Worm (Caenorhabditis elegans) whole organism, L4 larva: ENCODE results near the gene K06H6.1.

ENCODE experiments used
- D1046.2 ChIP-seq: fragments of 200-800 bp; sonication (Bioruptor generic); IDR thresholded peaks from 2 replicates; pipeline ENCODE4 v1.3.6; 2022; ENCODE audit warnings: missing genetic modification characterization, missing compliant biosample characterization
- F26F4.8 ChIP-seq: fragments of 200-800 bp; sonication (Bioruptor generic); conservative IDR thresholded peaks from 2 replicates; pipeline ENCODE4 v1.3.6; 2022; ENCODE audit warnings: missing genetic modification characterization, missing compliant biosample characterization
- F44E2.7 ChIP-seq: fragments of 200-800 bp; sonication (Bioruptor generic); IDR thresholded peaks from 2 replicates; pipeline ENCODE4 v2.1.2; 2022; ENCODE audit warnings: missing genetic modification characterization, missing compliant biosample characterization
- ZK337.2 ChIP-seq: fragments of 200-800 bp; sonication (Bioruptor generic); IDR thresholded peaks from 2 replicates; pipeline ENCODE4 v1.3.6; 2022; ENCODE audit warnings: missing genetic modification reagents, missing genetic modification characterization, missing compliant biosample characterization
- ama-1 ChIP-seq: fragments of 150-350 bp; optimal IDR thresholded peaks from 2 replicates; lab custom pipeline; 2014; ENCODE audit warnings: inconsistent platforms, mixed read lengths
- attf-4 ChIP-seq: sonication (generic microtip); optimal IDR thresholded peaks from 3 replicates; lab custom pipeline; 2017; ENCODE audit warnings: missing biosample characterization, missing genetic modification characterization
- ceh-44 ChIP-seq: fragments of 200-800 bp; sonication (Bioruptor generic); IDR thresholded peaks from 2 replicates; pipeline ENCODE4 v1.3.6; 2022; ENCODE audit warnings: missing genetic modification reagents, missing genetic modification characterization, missing compliant biosample characterization
- ceh-62 ChIP-seq: sonication (generic microtip); optimal IDR thresholded peaks from 2 replicates; lab custom pipeline; 2017; ENCODE audit warnings: missing biosample characterization, missing genetic modification characterization
- ces-1 ChIP-seq: fragments of 150-350 bp; sonication (generic microtip); optimal IDR thresholded peaks from 4 replicates; lab custom pipeline; 2014; ENCODE audit warnings: missing biosample characterization, missing genetic modification reagents, missing genetic modification characterization
- cey-2 ChIP-seq: sonication (generic microtip); optimal IDR thresholded peaks from 3 replicates; lab custom pipeline; 2017; ENCODE audit warnings: missing genetic modification characterization, mild to moderate bottlenecking, missing compliant biosample characterization, antibody characterized with exemption, borderline replicate concordance; ENCODE audit not compliant: insufficient read depth
- daf-12 ChIP-seq: fragments of 150-350 bp; optimal IDR thresholded peaks from 2 replicates; lab custom pipeline; 2014; ENCODE audit warnings: missing biosample characterization, missing genetic modification reagents, missing genetic modification characterization
- daf-16 ChIP-seq, 3 experiments: sonication (generic microtip); optimal IDR thresholded peaks; 2 replicates each; lab custom pipeline; 2016 to 2017; ENCODE audit warnings: missing genetic modification characterization in 3 of 3, missing genetic modification reagents in 3 of 3, mild to moderate bottlenecking in 2 of 3, missing compliant biosample characterization in 2 of 3, missing biosample characterization in 1 of 3, moderate library complexity in 1 of 3
- dmd-6 ChIP-seq: fragments of 200-800 bp; sonication (Bioruptor generic); IDR thresholded peaks from 2 replicates; pipeline ENCODE4 v1.3.6; 2022; ENCODE audit warnings: missing genetic modification reagents, missing genetic modification characterization, missing compliant biosample characterization
- dmd-9 ChIP-seq: fragments of 200-800 bp; sonication (Bioruptor generic); IDR thresholded peaks from 2 replicates; pipeline ENCODE4 v1.3.6; 2022; ENCODE audit warnings: missing genetic modification reagents, missing genetic modification characterization, missing compliant biosample characterization
- dpl-1 ChIP-seq: fragments of 150-350 bp; optimal IDR thresholded peaks from 2 replicates; lab custom pipeline; 2014; ENCODE audit warnings: missing biosample characterization, missing genetic modification reagents, missing genetic modification characterization
- dve-1 ChIP-seq: sonication (generic microtip); optimal IDR thresholded peaks from 2 replicates; lab custom pipeline; 2017; ENCODE audit warnings: antibody characterized with exemption, mild to moderate bottlenecking, missing genetic modification characterization, missing compliant biosample characterization; ENCODE audit not compliant: insufficient read depth
- egl-27 ChIP-seq: sonication (generic microtip); optimal IDR thresholded peaks from 3 replicates; lab custom pipeline; 2017; ENCODE audit warnings: missing biosample characterization, missing genetic modification reagents, missing genetic modification characterization
- fkh-10 ChIP-seq: fragments of 150-350 bp; optimal IDR thresholded peaks from 2 replicates; lab custom pipeline; 2014; ENCODE audit warnings: missing biosample characterization, missing genetic modification reagents, missing genetic modification characterization
- hmg-1.1 ChIP-seq: fragments of 200-800 bp; sonication (Bioruptor generic); IDR thresholded peaks from 2 replicates; pipeline ENCODE4 v1.3.6; 2022; ENCODE audit warnings: missing genetic modification reagents, missing genetic modification characterization, missing compliant biosample characterization
- jun-1 ChIP-seq: fragments of 150-350 bp; optimal IDR thresholded peaks from 2 replicates; lab custom pipeline; 2014; ENCODE audit warnings: missing biosample characterization, missing genetic modification reagents, missing genetic modification characterization
- lim-7 ChIP-seq: fragments of 200-800 bp; sonication (Bioruptor generic); IDR thresholded peaks from 2 replicates; pipeline ENCODE4 v1.3.6; 2022; ENCODE audit warnings: missing genetic modification characterization, missing compliant biosample characterization
- lin-1 ChIP-seq: fragments of 200-800 bp; sonication (Bioruptor generic); IDR thresholded peaks from 2 replicates; pipeline ENCODE4 v1.3.6; 2022; ENCODE audit warnings: missing genetic modification reagents, missing genetic modification characterization, missing compliant biosample characterization
- lin-13 ChIP-seq: fragments of 150-350 bp; optimal IDR thresholded peaks from 2 replicates; lab custom pipeline; 2014; ENCODE audit warnings: missing biosample characterization, missing genetic modification reagents, missing genetic modification characterization
- lin-39 ChIP-seq: fragments of 150-350 bp; optimal IDR thresholded peaks from 2 replicates; lab custom pipeline; 2014; ENCODE audit warnings: missing biosample characterization, missing genetic modification reagents, missing genetic modification characterization
- madf-5 ChIP-seq, 2 experiments: fragments of 200-800 bp; sonication (Bioruptor generic); IDR thresholded peaks; 2 replicates each; pipeline ENCODE4 v1.3.6; 2022; ENCODE audit warnings: missing compliant biosample characterization in 2 of 2, missing genetic modification characterization in 2 of 2
- mdl-1 ChIP-seq, 2 experiments: fragments of 150-350 bp in 1 of 2; sonication (generic microtip) in 1 of 2; optimal IDR thresholded peaks; 2 replicates each; lab custom pipeline; 2014 to 2017; ENCODE audit warnings: missing biosample characterization in 2 of 2, missing genetic modification characterization in 2 of 2
- mdt-29 ChIP-seq: fragments of 200-800 bp; sonication (Bioruptor generic); IDR thresholded peaks from 2 replicates; pipeline ENCODE4 v1.3.6; 2022; ENCODE audit warnings: missing genetic modification reagents, missing genetic modification characterization, missing compliant biosample characterization
- mes-2 ChIP-seq: sonication (generic microtip); optimal IDR thresholded peaks from 2 replicates; lab custom pipeline; 2016; ENCODE audit warnings: missing genotype, mild to moderate bottlenecking, missing genetic modification characterization, missing compliant biosample characterization; ENCODE audit not compliant: poor library complexity, severe bottlenecking
- mxl-2 ChIP-seq: fragments of 200-800 bp; sonication (Bioruptor generic); conservative IDR thresholded peaks from 2 replicates; pipeline ENCODE4 v1.3.6; 2022; ENCODE audit warnings: missing genetic modification reagents, missing genetic modification characterization, missing compliant biosample characterization
- nhr-10 ChIP-seq: fragments of 150-350 bp; optimal IDR thresholded peaks from 2 replicates; lab custom pipeline; 2014; ENCODE audit warnings: missing biosample characterization, missing genetic modification characterization
- nhr-102 ChIP-seq: sonication (generic microtip); optimal IDR thresholded peaks from 2 replicates; lab custom pipeline; 2016; ENCODE audit warnings: mild to moderate bottlenecking, missing genetic modification characterization, moderate library complexity, missing compliant biosample characterization
- nhr-11 ChIP-seq: fragments of 150-350 bp; optimal IDR thresholded peaks from 2 replicates; lab custom pipeline; 2014; ENCODE audit warnings: missing biosample characterization, missing genetic modification characterization
- nhr-25 ChIP-seq: sonication (generic microtip); optimal IDR thresholded peaks from 2 replicates; lab custom pipeline; 2017; ENCODE audit warnings: missing genetic modification characterization, mild to moderate bottlenecking, missing compliant biosample characterization, antibody characterized with exemption, moderate library complexity, borderline replicate concordance; ENCODE audit not compliant: insufficient read depth
- nhr-28 ChIP-seq: fragments of 150-350 bp; optimal IDR thresholded peaks from 2 replicates; lab custom pipeline; 2014; ENCODE audit warnings: missing biosample characterization, missing genetic modification characterization
- nhr-41 ChIP-seq: fragments of 200-800 bp; sonication (Bioruptor generic); IDR thresholded peaks from 2 replicates; pipeline ENCODE4 v1.3.6; 2022; ENCODE audit warnings: missing genetic modification reagents, missing genetic modification characterization, missing compliant biosample characterization
- nhr-42 ChIP-seq: fragments of 200-800 bp; sonication (Bioruptor generic); IDR thresholded peaks from 2 replicates; pipeline ENCODE4 v1.3.6; 2022; ENCODE audit warnings: missing genetic modification characterization, missing compliant biosample characterization
- nhr-6 ChIP-seq: fragments of 150-350 bp; optimal IDR thresholded peaks from 2 replicates; lab custom pipeline; 2014; ENCODE audit warnings: missing biosample characterization, missing genetic modification characterization
- nhr-76 ChIP-seq: fragments of 150-350 bp; optimal IDR thresholded peaks from 2 replicates; lab custom pipeline; 2014; ENCODE audit warnings: missing biosample characterization, missing genetic modification characterization
- pha-4 ChIP-seq, 2 experiments: fragments of 150-350 bp in 1 of 2; fragments of 200-800 bp in 1 of 2; sonication (Bioruptor generic) in 1 of 2; IDR thresholded peaks in 1 of 2; optimal IDR thresholded peaks in 1 of 2; 2 replicates each; pipeline versions ENCODE4 v1.3.6 to Lab custom; 2014 to 2022; ENCODE audit warnings: missing genetic modification characterization in 2 of 2, missing genetic modification reagents in 2 of 2, missing biosample characterization in 1 of 2, missing compliant biosample characterization in 1 of 2
- php-3 ChIP-seq: fragments of 200-800 bp; sonication (Bioruptor generic); IDR thresholded peaks from 2 replicates; pipeline ENCODE4 v1.3.6; 2022; ENCODE audit warnings: missing genetic modification reagents, missing genetic modification characterization, missing compliant biosample characterization
- saeg-2 ChIP-seq: fragments of 200-800 bp; sonication (Bioruptor generic); IDR thresholded peaks from 2 replicates; pipeline ENCODE4 v1.3.6; 2022; ENCODE audit warnings: missing genetic modification reagents, missing genetic modification characterization, missing compliant biosample characterization
- set-16 ChIP-seq: fragments of 200-800 bp; sonication (Bioruptor generic); IDR thresholded peaks from 2 replicates; pipeline ENCODE4 v1.3.6; 2022; ENCODE audit warnings: missing genetic modification reagents, missing genetic modification characterization, missing compliant biosample characterization
- spr-1 ChIP-seq: sonication (generic microtip); optimal IDR thresholded peaks from 2 replicates; lab custom pipeline; 2016; ENCODE audit warnings: mild to moderate bottlenecking, missing genetic modification characterization, missing compliant biosample characterization
- tag-97 ChIP-seq: fragments of 200-800 bp; sonication (Bioruptor generic); IDR thresholded peaks from 2 replicates; pipeline ENCODE4 v1.3.6; 2022; ENCODE audit warnings: missing genetic modification characterization, missing compliant biosample characterization
- tra-1 ChIP-seq: fragments of 200-800 bp; sonication (Bioruptor generic); IDR thresholded peaks from 2 replicates; pipeline ENCODE4 v1.3.6; 2022; ENCODE audit warnings: missing genetic modification reagents, missing genetic modification characterization, missing compliant biosample characterization
- unc-130 ChIP-seq: sonication (generic microtip); optimal IDR thresholded peaks from 2 replicates; lab custom pipeline; 2016; ENCODE audit warnings: missing genetic modification reagents, missing genetic modification characterization, missing compliant biosample characterization
- unc-39 ChIP-seq: sonication (generic microtip); optimal IDR thresholded peaks from 2 replicates; lab custom pipeline; 2017; ENCODE audit warnings: missing biosample characterization, missing genetic modification characterization
- vab-7 ChIP-seq: fragments of 200-800 bp; sonication (Bioruptor generic); IDR thresholded peaks from 2 replicates; pipeline ENCODE4 v1.3.6; 2022; ENCODE audit warnings: missing genetic modification reagents, missing genetic modification characterization, missing compliant biosample characterization
- zag-1 ChIP-seq: fragments of 150-350 bp; optimal IDR thresholded peaks from 2 replicates; lab custom pipeline; 2014; ENCODE audit warnings: missing biosample characterization, missing genetic modification characterization
- zip-2 ChIP-seq: fragments of 150-350 bp; optimal IDR thresholded peaks from 2 replicates; lab custom pipeline; 2014; ENCODE audit warnings: missing biosample characterization, missing genetic modification characterization
- ztf-11 ChIP-seq: fragments of 150-350 bp; optimal IDR thresholded peaks from 2 replicates; lab custom pipeline; 2014; ENCODE audit warnings: missing biosample characterization, missing genetic modification characterization

The K06H6.1 gene

ce11 chrV:619054-619453 lies 31.1 kb downstream of the K06H6.1 start, which contains the start of gene F48G7.4 (continued):
- TF ChIP-seq daf-16 (GFP tag; optimal IDR thresholded peaks at IDR 0.05; lab: Kevin White, UChicago) (no peak), daf-16 (tag; optimal IDR thresholded peaks at IDR 0.05; lab: Kevin White, UChicago) (no peak), spr-1 (tag; lab: Kevin White, UChicago) (no peak), nhr-42 (GFP tag; lab: Robert Waterston, UW) (no peak), F26F4.8 (GFP tag; lab: Robert Waterston, UW) (no peak), F44E2.7 (GFP tag; lab: Robert Waterston, UW) (no peak), attf-4 (tag; lab: Kevin White, UChicago) (no peak), lim-7 (GFP tag; lab: Robert Waterston, UW) (no peak), hmg-1.1 (GFP tag; lab: Robert Waterston, UW) (peak; percentile 56; the same call in 1 of the 2 replicates), ztf-11 (tag; lab: Kevin White, UChicago) (no peak), mes-2 (peak; percentile 56), set-16 (no peak), nhr-25 (no peak), lin-1 (GFP tag; lab: Robert Waterston, UW) (no peak), daf-12 (tag; lab: Kevin White, UChicago) (no peak), ces-1 (GFP tag; lab: Kevin White, UChicago) (no peak), dmd-9 (GFP tag; lab: Robert Waterston, UW) (no peak), nhr-102 (tag; lab: Kevin White, UChicago) (no peak), nhr-6 (peak; percentile 30), saeg-2 (GFP tag; lab: Robert Waterston, UW) (no peak), mdl-1 (tag; optimal IDR thresholded peaks at IDR 0.05; lab: Kevin White, UChicago) (peak in 1 of 2 experiments; percentile 60), nhr-10 (tag; lab: Kevin White, UChicago) (no peak), lin-13 (no peak), ama-1 (lab: Kevin White, UChicago) (no peak), madf-5 (GFP tag; IDR thresholded peaks at IDR 0.05; lab: Robert Waterston, UW) (no peak), mdt-29 (GFP tag; lab: Robert Waterston, UW) (no peak), pha-4 (GFP tag; IDR thresholded peaks at IDR 0.05; lab: Robert Waterston, UW) (no peak), pha-4 (tag; optimal IDR thresholded peaks at IDR 0.05; lab: Kevin White, UChicago) (no peak), lin-39 (tag; lab: Kevin White, UChicago) (no peak), tra-1 (GFP tag; lab: Robert Waterston, UW) (peak; percentile 77), nhr-28 (tag; lab: Kevin White, UChicago) (peak; percentile 74), zag-1 (tag; lab: Kevin White, UChicago) (no peak), D1046.2 (GFP tag; lab: Robert Waterston, UW) (no peak), php-3 (GFP tag; lab: Robert Waterston, UW) (no peak), unc-130 (GFP tag; lab: Kevin White, UChicago) (no peak), vab-7 (GFP tag; lab: Robert Waterston, UW) (no peak), dmd-6 (GFP tag; lab: Robert Waterston, UW) (peak; percentile 75), egl-27 (tag; lab: Kevin White, UChicago) (no peak), ZK337.2 (no peak), dve-1 (peak; percentile 47), nhr-11 (tag; lab: Kevin White, UChicago) (peak; percentile 18), ceh-44 (GFP tag; lab: Robert Waterston, UW) (no peak), mxl-2 (GFP tag; lab: Robert Waterston, UW) (no peak), unc-39 (tag; lab: Kevin White, UChicago) (no peak), dpl-1 (GFP tag; lab: Kevin White, UChicago) (peak; percentile 10), nhr-41 (GFP tag; lab: Robert Waterston, UW) (no peak), jun-1 (tag; lab: Kevin White, UChicago) (no peak), nhr-76 (tag; lab: Kevin White, UChicago) (no peak), zip-2 (tag; lab: Kevin White, UChicago) (no peak), tag-97 (0 out of 2 replicates have a peak, but pooled peaks have one; percentile 33), cey-2 (tag; lab: Kevin White, UChicago) (no peak), fkh-10 (GFP tag; lab: Kevin White, UChicago) (peak; percentile 65), ceh-62 (tag; lab: Kevin White, UChicago) (no peak)
